Worm (Caenorhabditis elegans) whole organism, young adult: Measurements from ENCODE around the gene bre-2.
A peak's percentile ranks its signal among the peaks of the same experiment; 100 is the strongest.

ENCODE experiments used
- B0035.1 ChIP-seq: sonication (generic microtip); optimal IDR thresholded peaks from 2 replicates; lab custom pipeline; 2016; ENCODE audit warnings: missing genetic modification characterization, mild to moderate bottlenecking, missing compliant biosample characterization, missing genotype, missing genetic modification reagents
- D2030.7 ChIP-seq: fragments of 200-800 bp; sonication (Bioruptor generic); IDR thresholded peaks from 2 replicates; pipeline ENCODE4 v1.3.6; 2022; ENCODE audit warnings: missing genetic modification reagents, missing genetic modification characterization, missing compliant biosample characterization
- F10E7.11 ChIP-seq: sonication (generic microtip); optimal IDR thresholded peaks from 2 replicates; lab custom pipeline; 2017; ENCODE audit warnings: mild to moderate bottlenecking, missing genetic modification characterization, moderate library complexity, missing compliant biosample characterization
- F22D6.2 ChIP-seq: sonication (generic microtip); optimal IDR thresholded peaks from 2 replicates; lab custom pipeline; 2016; ENCODE audit warnings: mild to moderate bottlenecking, missing genetic modification characterization, missing compliant biosample characterization
- F37B4.10 ChIP-seq: fragments of 200-800 bp; sonication (Bioruptor generic); IDR thresholded peaks from 2 replicates; pipeline ENCODE4 v1.3.6; 2022; ENCODE audit warnings: missing genetic modification characterization, missing compliant biosample characterization
- F55B11.4 ChIP-seq: sonication (generic microtip); optimal IDR thresholded peaks from 2 replicates; lab custom pipeline; 2016; ENCODE audit warnings: missing compliant biosample characterization, missing genetic modification characterization, borderline replicate concordance; ENCODE audit not compliant: insufficient read depth
- K11D2.4 ChIP-seq: fragments of 200-800 bp; sonication (Bioruptor generic); IDR thresholded peaks from 2 replicates; pipeline ENCODE4 v1.3.6; 2022; ENCODE audit warnings: missing genetic modification reagents, missing genetic modification characterization, missing compliant biosample characterization
- K12H6.12 ChIP-seq: fragments of 200-800 bp; sonication (Bioruptor generic); optimal IDR thresholded peaks from 2 replicates; lab custom pipeline; 2018; ENCODE audit warnings: mild to moderate bottlenecking, missing genetic modification characterization, missing compliant biosample characterization
- T07F8.4 ChIP-seq: sonication (generic microtip); optimal IDR thresholded peaks from 2 replicates; lab custom pipeline; 2016; ENCODE audit warnings: mild to moderate bottlenecking, missing genetic modification characterization, moderate library complexity, missing compliant biosample characterization
- T26A5.8 ChIP-seq: sonication (generic microtip); optimal IDR thresholded peaks from 2 replicates; lab custom pipeline; 2016; ENCODE audit warnings: missing genetic modification characterization, missing compliant biosample characterization
- Y67H2A.10 ChIP-seq: fragments of 200-800 bp; sonication (Bioruptor generic); conservative IDR thresholded peaks from 2 replicates; pipeline ENCODE4 v1.3.6; 2022; ENCODE audit warnings: missing genetic modification reagents, missing genetic modification characterization, missing compliant biosample characterization
- aptf-3 ChIP-seq: fragments of 200-800 bp; sonication (Bioruptor generic); IDR thresholded peaks from 2 replicates; pipeline ENCODE4 v1.3.6; 2022; ENCODE audit warnings: missing genetic modification characterization, missing compliant biosample characterization
- atf-7 ChIP-seq: sonication (generic microtip); optimal IDR thresholded peaks from 2 replicates; lab custom pipeline; 2017; ENCODE audit warnings: mild to moderate bottlenecking, missing genetic modification characterization, missing compliant biosample characterization
- attf-3 ChIP-seq: fragments of 200-800 bp; sonication (Bioruptor generic); conservative IDR thresholded peaks from 2 replicates; pipeline ENCODE4 v1.3.6; 2022; ENCODE audit warnings: missing genetic modification reagents, missing genetic modification characterization, missing compliant biosample characterization
- ceh-27 ChIP-seq: fragments of 200-800 bp; sonication (Bioruptor generic); optimal IDR thresholded peaks from 2 replicates; lab custom pipeline; 2018; ENCODE audit warnings: mild to moderate bottlenecking, missing genetic modification characterization, moderate library complexity, missing compliant biosample characterization
- ceh-91 ChIP-seq: fragments of 200-800 bp; sonication (Bioruptor generic); IDR thresholded peaks from 2 replicates; pipeline ENCODE4 v1.3.6; 2022; ENCODE audit warnings: missing genetic modification reagents, missing genetic modification characterization, missing compliant biosample characterization
- dox-1 ChIP-seq: fragments of 200-800 bp; sonication (Bioruptor generic); IDR thresholded peaks from 2 replicates; pipeline ENCODE4 v1.3.6; 2022; ENCODE audit warnings: missing genetic modification reagents, missing genetic modification characterization, missing compliant biosample characterization
- dpff-1 ChIP-seq: sonication (generic microtip); optimal IDR thresholded peaks from 2 replicates; lab custom pipeline; 2017; ENCODE audit warnings: mild to moderate bottlenecking, missing genetic modification characterization, missing compliant biosample characterization
- ekl-4 ChIP-seq: fragments of 200-800 bp; sonication (Bioruptor generic); IDR thresholded peaks from 2 replicates; pipeline ENCODE4 v1.3.6; 2022; ENCODE audit warnings: missing genetic modification reagents, missing genetic modification characterization, missing compliant biosample characterization
- fkh-3 ChIP-seq: sonication (generic microtip); optimal IDR thresholded peaks from 2 replicates; lab custom pipeline; 2016; ENCODE audit warnings: mild to moderate bottlenecking, missing genetic modification characterization, missing compliant biosample characterization
- him-1 ChIP-seq: sonication (generic microtip); optimal IDR thresholded peaks from 2 replicates; lab custom pipeline; 2016; ENCODE audit warnings: missing genotype, missing genetic modification reagents, missing genetic modification characterization, missing compliant biosample characterization
- hlh-12 ChIP-seq: sonication (generic microtip); optimal IDR thresholded peaks from 2 replicates; lab custom pipeline; 2016; ENCODE audit warnings: missing genetic modification characterization, missing compliant biosample characterization
- hlh-26 ChIP-seq: fragments of 200-800 bp; sonication (Bioruptor generic); conservative IDR thresholded peaks from 2 replicates; pipeline ENCODE4 v1.3.6; 2022; ENCODE audit warnings: missing genetic modification reagents, missing genetic modification characterization, missing compliant biosample characterization
- hmg-1.2 ChIP-seq: fragments of 200-800 bp; sonication (Bioruptor generic); IDR thresholded peaks from 2 replicates; pipeline ENCODE4 v1.3.6; 2022; ENCODE audit warnings: missing genetic modification reagents, missing genetic modification characterization, missing compliant biosample characterization
- hrde-1 ChIP-seq: sonication (generic microtip); optimal IDR thresholded peaks from 2 replicates; lab custom pipeline; 2016; ENCODE audit warnings: missing genetic modification characterization, mild to moderate bottlenecking, missing compliant biosample characterization, moderate library complexity, missing genotype, missing genetic modification reagents, borderline replicate concordance
- hsf-1 ChIP-seq: fragments of 200-800 bp; sonication (Bioruptor generic); IDR thresholded peaks from 2 replicates; pipeline ENCODE4 v1.3.6; 2022; ENCODE audit warnings: missing genetic modification reagents, missing genetic modification characterization, missing compliant biosample characterization
- let-607 ChIP-seq, 2 experiments: fragments of 200-800 bp in 1 of 2; sonication (Bioruptor generic) in 1 of 2; sonication (generic microtip) in 1 of 2; optimal IDR thresholded peaks; 2 replicates each; lab custom pipeline; 2016 to 2018; ENCODE audit warnings: mild to moderate bottlenecking in 2 of 2, missing compliant biosample characterization in 2 of 2, missing genetic modification characterization in 2 of 2, moderate library complexity in 2 of 2, missing genotype in 1 of 2
- lin-40 ChIP-seq: sonication (generic microtip); optimal IDR thresholded peaks from 2 replicates; lab custom pipeline; 2016; ENCODE audit warnings: missing genetic modification characterization, mild to moderate bottlenecking, missing compliant biosample characterization, missing genotype, missing genetic modification reagents
- lin-54 ChIP-seq: fragments of 200-800 bp; sonication (Bioruptor generic); optimal IDR thresholded peaks from 2 replicates; lab custom pipeline; 2018; ENCODE audit warnings: mild to moderate bottlenecking, missing genetic modification characterization, missing compliant biosample characterization
- lsl-1 ChIP-seq: fragments of 200-800 bp; sonication (Bioruptor generic); optimal IDR thresholded peaks from 2 replicates; lab custom pipeline; 2018; ENCODE audit warnings: mild to moderate bottlenecking, missing genetic modification characterization, moderate library complexity, missing compliant biosample characterization
- madf-10 ChIP-seq: sonication (generic microtip); optimal IDR thresholded peaks from 2 replicates; lab custom pipeline; 2016; ENCODE audit warnings: mild to moderate bottlenecking, missing genetic modification characterization, missing compliant biosample characterization
- mcd-1 ChIP-seq: fragments of 200-800 bp; sonication (Bioruptor generic); IDR thresholded peaks from 2 replicates; pipeline ENCODE4 v1.3.6; 2022; ENCODE audit warnings: missing genetic modification reagents, missing genetic modification characterization, missing compliant biosample characterization
- nfya-1 ChIP-seq: sonication (generic microtip); optimal IDR thresholded peaks from 2 replicates; lab custom pipeline; 2017; ENCODE audit warnings: antibody characterized with exemption, missing compliant biosample characterization, missing genetic modification characterization, borderline replicate concordance; ENCODE audit not compliant: insufficient read depth
- rcor-1 ChIP-seq: fragments of 200-800 bp; sonication (Bioruptor generic); IDR thresholded peaks from 2 replicates; pipeline ENCODE4 v1.3.6; 2022; ENCODE audit warnings: missing genetic modification reagents, missing genetic modification characterization, missing compliant biosample characterization
- rec-8 ChIP-seq, 2 experiments: sonication (generic microtip); optimal IDR thresholded peaks; 2 replicates each; lab custom pipeline; 2016; ENCODE audit warnings: mild to moderate bottlenecking in 2 of 2, missing genetic modification characterization in 2 of 2, missing genetic modification reagents in 2 of 2, missing genotype in 2 of 2, missing biosample characterization in 1 of 2, missing compliant biosample characterization in 1 of 2, moderate library complexity in 1 of 2
- repo-1 ChIP-seq: sonication (generic microtip); optimal IDR thresholded peaks from 2 replicates; lab custom pipeline; 2017; ENCODE audit warnings: mild to moderate bottlenecking, missing genetic modification characterization, missing compliant biosample characterization
- sea-2 ChIP-seq: fragments of 200-800 bp; sonication (Bioruptor generic); IDR thresholded peaks from 2 replicates; pipeline ENCODE4 v1.3.6; 2022; ENCODE audit warnings: missing genetic modification characterization, missing compliant biosample characterization
- sptf-2 ChIP-seq: fragments of 200-800 bp; sonication (Bioruptor generic); optimal IDR thresholded peaks from 2 replicates; lab custom pipeline; 2018; ENCODE audit warnings: mild to moderate bottlenecking, missing genetic modification characterization, missing compliant biosample characterization
- tbp1 ChIP-seq: fragments of 200-800 bp; sonication (Bioruptor generic); optimal IDR thresholded peaks from 2 replicates; lab custom pipeline; 2018; ENCODE audit warnings: mild to moderate bottlenecking, missing genetic modification characterization, missing compliant biosample characterization
- tbx-9 ChIP-seq: sonication (generic microtip); optimal IDR thresholded peaks from 2 replicates; lab custom pipeline; 2016; ENCODE audit warnings: borderline replicate concordance, missing genetic modification characterization, inconsistent platforms, missing compliant biosample characterization
- tlf-1 ChIP-seq: fragments of 200-800 bp; sonication (Bioruptor generic); optimal IDR thresholded peaks from 2 replicates; lab custom pipeline; 2018; ENCODE audit warnings: mild to moderate bottlenecking, missing genetic modification characterization, missing compliant biosample characterization
- unc-130 ChIP-seq: sonication (generic microtip); optimal IDR thresholded peaks from 2 replicates; lab custom pipeline; 2016; ENCODE audit warnings: missing genetic modification reagents, missing genetic modification characterization, missing compliant biosample characterization
- ztf-6 ChIP-seq: fragments of 200-800 bp; sonication (Bioruptor generic); IDR thresholded peaks from 2 replicates; pipeline ENCODE4 v1.3.6; 2022; ENCODE audit warnings: missing genetic modification reagents, missing genetic modification characterization, missing compliant biosample characterization

The bre-2 gene

ce11 chrIII:13139301-13139700 is at the start of gene bre-2:
Gene bre-2 (minus strand): TSS chrIII:13139626.
- TF ChIP-seq ceh-27 (GFP tag; lab: Kevin White, UChicago) = no peak
- no peak for TF ChIP-seq lsl-1 (GFP tag; lab: Kevin White, UChicago)
- no peak for TF ChIP-seq hlh-26 (GFP tag; lab: Robert Waterston, UW)
- TF ChIP-seq K11D2.4 (GFP tag; lab: Robert Waterston, UW) = no peak
- no peak for TF ChIP-seq sptf-2
- TF ChIP-seq lin-40 (tag; lab: Kevin White, UChicago) = no peak
- TF ChIP-seq tbp1 (GFP tag; lab: Kevin White, UChicago) = no peak
- TF ChIP-seq let-607 (tag; optimal IDR thresholded peaks at IDR 0.05; lab: Kevin White, UChicago) = no peak
- TF ChIP-seq F37B4.10 (GFP tag; lab: Robert Waterston, UW) = no peak
- TF ChIP-seq tbx-9 (tag; lab: Kevin White, UChicago) = no peak

ce11 chrIII:13187773-13188172 is 48.3 kb upstream of the bre-2 start:
- TF ChIP-seq B0035.1 (tag; lab: Kevin White, UChicago) (no peak), ekl-4 (GFP tag; lab: Robert Waterston, UW) (no peak), F10E7.11 (tag; lab: Kevin White, UChicago) (no peak), mcd-1 (GFP tag; lab: Robert Waterston, UW) (peak; percentile 44; the same call in 1 of the 2 replicates), madf-10 (tag; lab: Kevin White, UChicago) (peak; percentile 11), repo-1 (no peak), F55B11.4 (tag; lab: Kevin White, UChicago) (no peak), unc-130 (GFP tag; lab: Kevin White, UChicago) (peak; percentile 70), lin-54 (GFP tag; lab: Kevin White, UChicago) (no peak), him-1 (tag; lab: Kevin White, UChicago) (peak; percentile 64), dpff-1 (tag; lab: Kevin White, UChicago) (no peak), Y67H2A.10 (GFP tag; lab: Robert Waterston, UW) (no peak), hrde-1 (peak; percentile 28), ceh-91 (no peak), sea-2 (GFP tag; lab: Robert Waterston, UW) (0 out of 2 replicates have a peak, but pooled peaks have one; percentile 59), fkh-3 (tag; lab: Kevin White, UChicago) (no peak), dox-1 (GFP tag; lab: Robert Waterston, UW) (no peak), lin-40 (tag; lab: Kevin White, UChicago) (peak; percentile 70), ztf-6 (GFP tag; lab: Robert Waterston, UW) (no peak), hsf-1 (GFP tag; lab: Robert Waterston, UW) (no peak), rcor-1 (GFP tag; lab: Robert Waterston, UW) (no peak), hmg-1.2 (no peak), tlf-1 (GFP tag; lab: Kevin White, UChicago) (no peak), lsl-1 (GFP tag; lab: Kevin White, UChicago) (no peak), nfya-1 (tag; lab: Kevin White, UChicago) (no peak), D2030.7 (GFP tag; lab: Robert Waterston, UW) (peak; percentile 31; the same call in 1 of the 2 replicates), atf-7 (tag; lab: Kevin White, UChicago) (no peak), T26A5.8 (tag; lab: Kevin White, UChicago) (no peak), K12H6.12 (tag; lab: Kevin White, UChicago) (peak; percentile 48), aptf-3 (no peak), K11D2.4 (GFP tag; lab: Robert Waterston, UW) (no peak; the same call in 1 of the 2 replicates), rec-8 (tag; optimal IDR thresholded peaks at IDR 0.05; lab: Kevin White, UChicago) (peak in 1 of 2 experiments; percentile 18), let-607 (tag; optimal IDR thresholded peaks at IDR 0.05; lab: Kevin White, UChicago) (peak in 1 of 2 experiments; percentile 63), hlh-12 (peak; percentile 30), T07F8.4 (tag; lab: Kevin White, UChicago) (no peak), F22D6.2 (peak; percentile 9), attf-3 (no peak), sptf-2 (no peak)
